Fruit fly (Drosophila melanogaster) Kc167 (cell line): ENCODE results near the gene Eig71Ee.

Experiments used
- Myc ChIP-seq: fragments of >200 bp; optimal IDR thresholded peaks from 2 replicates; lab custom pipeline; 2017; ENCODE audit warnings: missing external identifiers
- Sin3A ChIP-seq: fragments of >200 bp; optimal IDR thresholded peaks from 2 replicates; lab custom pipeline; 2018; ENCODE audit warnings: missing external identifiers
- h ChIP-seq: fragments of >200 bp; optimal IDR thresholded peaks from 3 replicates; lab custom pipeline; 2018; ENCODE audit warnings: missing external identifiers
- insv ChIP-seq: fragments of >200 bp; optimal IDR thresholded peaks from 3 replicates; lab custom pipeline; 2018; ENCODE audit warnings: missing external identifiers
- psq ChIP-seq: fragments of >200 bp; optimal IDR thresholded peaks from 2 replicates; lab custom pipeline; 2017; ENCODE audit warnings: missing external identifiers
- ttk ChIP-seq: sonication (Bioruptor generic); optimal IDR thresholded peaks from 2 replicates; lab custom pipeline; 2017; ENCODE audit warnings: missing external identifiers

Gene Eig71Ee

dm6 chr3L:15625676-15626414 lies 30.0 kb downstream of the Eig71Ee start:
- TF ChIP-seq ttk (lab: Kevin White, UChicago) (no peak), Sin3A (lab: Kevin White, UChicago) (no peak), insv (lab: Kevin White, UChicago) (no peak), Myc (no peak)

- TF ChIP-seq psq (no peak), Myc (no peak), Sin3A (lab: Kevin White, UChicago) (no peak), h (no peak), insv (lab: Kevin White, UChicago) (no peak), ttk (lab: Kevin White, UChicago) (no peak)
Observed at dm6 chr3L:15624944-15625610, 30.7 kb downstream of the Eig71Ee start.

dm6 chr3L:15624097-15624496 lies 31.7 kb downstream of the Eig71Ee start:
- TF ChIP-seq Sin3A (lab: Kevin White, UChicago) = no peak
- TF ChIP-seq ttk (lab: Kevin White, UChicago) = no peak
- no peak for TF ChIP-seq psq
- TF ChIP-seq Myc = no peak
- no peak for TF ChIP-seq h
- no peak for TF ChIP-seq insv (lab: Kevin White, UChicago)

- no peak for TF ChIP-seq Myc
Observed at dm6 chr3L:15619626-15620247, 36.1 kb downstream of the Eig71Ee start, which contains the start of gene Phs. TSS of gene Phs (plus strand) at chr3L:15619901.

- TF ChIP-seq Sin3A (lab: Kevin White, UChicago) (no peak), Myc (no peak), psq (no peak), insv (lab: Kevin White, UChicago) (no peak), h (no peak), ttk (lab: Kevin White, UChicago) (no peak)
Observed at dm6 chr3L:15616900-15617299, 38.9 kb downstream of the Eig71Ee start.

- no peak for TF ChIP-seq insv (lab: Kevin White, UChicago)
- no peak for TF ChIP-seq psq
- no peak for TF ChIP-seq Myc
- no peak for TF ChIP-seq Sin3A (lab: Kevin White, UChicago)
- no peak for TF ChIP-seq h
- TF ChIP-seq ttk (lab: Kevin White, UChicago) = no peak
Observed at dm6 chr3L:15616490-15616889, 39.3 kb downstream of the Eig71Ee start.

dm6 chr3L:15612728-15613127 lies 43.1 kb downstream of the Eig71Ee start, which contains the start of gene CG13449:
TSS of gene CG13449 (minus strand) at chr3L:15612828.
- TF ChIP-seq Sin3A (lab: Kevin White, UChicago) = no peak
- TF ChIP-seq psq = no peak
- TF ChIP-seq insv (lab: Kevin White, UChicago) = no peak
- TF ChIP-seq ttk (lab: Kevin White, UChicago) = no peak
- no peak for TF ChIP-seq h
- no peak for TF ChIP-seq Myc

dm6 chr3L:15610109-15610508 lies 45.7 kb downstream of the Eig71Ee start, which contains the start of gene CG7650:
TSS of gene CG7650 (minus strand) at chr3L:15610386.
- TF ChIP-seq psq = no peak
- TF ChIP-seq ttk (lab: Kevin White, UChicago) = no peak
- no peak for TF ChIP-seq Myc
- no peak for TF ChIP-seq insv (lab: Kevin White, UChicago)
- no peak for TF ChIP-seq Sin3A (lab: Kevin White, UChicago)
- TF ChIP-seq h = no peak

- no peak for TF ChIP-seq Sin3A (lab: Kevin White, UChicago)
- no peak for TF ChIP-seq h
- no peak for TF ChIP-seq ttk (lab: Kevin White, UChicago)
- TF ChIP-seq insv (lab: Kevin White, UChicago) = no peak
- TF ChIP-seq psq = no peak
- TF ChIP-seq Myc = no peak
Observed at dm6 chr3L:15604979-15605378, 50.8 kb downstream of the Eig71Ee start.
